Worm (Caenorhabditis elegans) whole organism, late embryonic: ENCODE results near the gene C04C3.14.

ENCODE experiments used
- C08G9.2 ChIP-seq: sonication (generic microtip); optimal IDR thresholded peaks from 2 replicates; lab custom pipeline; 2016; ENCODE audit warnings: mild to moderate bottlenecking, missing genetic modification characterization, moderate library complexity, missing compliant biosample characterization
- ceh-30 ChIP-seq: fragments of 150-350 bp; optimal IDR thresholded peaks from 2 replicates; lab custom pipeline; 2014; ENCODE audit warnings: missing biosample characterization, missing genetic modification characterization
- ceh-9 ChIP-seq: sonication (generic microtip); optimal IDR thresholded peaks from 2 replicates; lab custom pipeline; 2016; ENCODE audit warnings: mild to moderate bottlenecking, missing genetic modification characterization, inconsistent platforms, missing compliant biosample characterization
- hlh-8 ChIP-seq: sonication (generic microtip); optimal IDR thresholded peaks from 2 replicates; lab custom pipeline; 2016; ENCODE audit warnings: missing genotype, missing genetic modification characterization, missing compliant biosample characterization
- nfya-1 ChIP-seq: sonication (generic microtip); optimal IDR thresholded peaks from 2 replicates; lab custom pipeline; 2017; ENCODE audit warnings: missing genetic modification characterization, mild to moderate bottlenecking, missing compliant biosample characterization, antibody characterized with exemption, moderate library complexity
- nhr-11 ChIP-seq: fragments of 150-350 bp; optimal IDR thresholded peaks from 2 replicates; lab custom pipeline; 2014; ENCODE audit warnings: missing biosample characterization, missing genetic modification characterization
- pha-4 ChIP-seq: fragments of 150-350 bp; optimal IDR thresholded peaks from 2 replicates; lab custom pipeline; 2018; ENCODE audit warnings: missing biosample characterization, missing genetic modification reagents, missing genetic modification characterization
- pqm-1 ChIP-seq: sonication (generic microtip); optimal IDR thresholded peaks from 2 replicates; lab custom pipeline; 2016; ENCODE audit warnings: missing genetic modification characterization, missing compliant biosample characterization
- sox-4 ChIP-seq: sonication (generic microtip); optimal IDR thresholded peaks from 2 replicates; lab custom pipeline; 2017; ENCODE audit warnings: mild to moderate bottlenecking, missing genetic modification characterization, inconsistent platforms, missing compliant biosample characterization
- unc-55 ChIP-seq: sonication (generic microtip); optimal IDR thresholded peaks from 2 replicates; lab custom pipeline; 2017; ENCODE audit warnings: missing biosample characterization, missing genetic modification reagents, missing genetic modification characterization

ce11 chrIV:3418741-3419140 lies 23.1 kb downstream of the C04C3.14 start:
- TF ChIP-seq pqm-1 (tag; lab: Kevin White, UChicago) (no peak), nfya-1 (tag; lab: Kevin White, UChicago) (no peak), C08G9.2 (tag; lab: Kevin White, UChicago) (no peak), sox-4 (no peak), unc-55 (GFP tag; lab: Kevin White, UChicago) (no peak), ceh-30 (no peak), ceh-9 (no peak), nhr-11 (tag; lab: Kevin White, UChicago) (no peak), pha-4 (tag; lab: Kevin White, UChicago) (no peak), hlh-8 (no peak)
